Fruit fly (Drosophila melanogaster) whole organism, wandering third instar larva: ENCODE results near the gene CG13721.

Source experiments
- Abd-B ChIP-seq: fragments of >200 bp; optimal IDR thresholded peaks from 2 replicates; lab custom pipeline; 2017; ENCODE audit warnings: missing biosample characterization, missing genetic modification characterization
- CG32264 ChIP-seq: fragments of 200-800 bp; sonication (Bioruptor generic); optimal IDR thresholded peaks from 2 replicates; lab custom pipeline; 2016; ENCODE audit warnings: missing biosample characterization, missing genetic modification characterization
- Dfd ChIP-seq: fragments of >200 bp; optimal IDR thresholded peaks from 2 replicates; lab custom pipeline; 2017; ENCODE audit warnings: missing biosample characterization, missing genetic modification characterization
- Hr78 ChIP-seq: fragments of >200 bp; optimal IDR thresholded peaks from 2 replicates; lab custom pipeline; 2017; ENCODE audit warnings: missing biosample characterization, missing genetic modification characterization
- dl ChIP-seq, 2 experiments: fragments of 175-275, 200-275 bp in 1 of 2; fragments of 200-275 bp in 1 of 2; sonication (Bioruptor generic); optimal IDR thresholded peaks; lab custom pipeline; 2018; ENCODE audit warnings: mild to moderate bottlenecking in 2 of 2, missing biosample characterization in 2 of 2, missing genetic modification characterization in 2 of 2, moderate library complexity in 2 of 2; ENCODE audit not compliant: partially characterized antibody in 2 of 2, insufficient read depth in 1 of 2
- ey ChIP-seq: fragments of 200-800 bp; sonication (Bioruptor generic); optimal IDR thresholded peaks from 2 replicates; lab custom pipeline; 2016; ENCODE audit warnings: missing biosample characterization, missing genetic modification characterization
- h ChIP-seq: fragments of 200-800 bp; sonication (Bioruptor generic); optimal IDR thresholded peaks from 3 replicates; lab custom pipeline; 2016; ENCODE audit warnings: missing biosample characterization, mild to moderate bottlenecking, missing genetic modification characterization
- usp ChIP-seq: fragments of >200 bp; optimal IDR thresholded peaks from 2 replicates; lab custom pipeline; 2017; ENCODE audit warnings: missing biosample characterization, missing genetic modification characterization

DNA sequence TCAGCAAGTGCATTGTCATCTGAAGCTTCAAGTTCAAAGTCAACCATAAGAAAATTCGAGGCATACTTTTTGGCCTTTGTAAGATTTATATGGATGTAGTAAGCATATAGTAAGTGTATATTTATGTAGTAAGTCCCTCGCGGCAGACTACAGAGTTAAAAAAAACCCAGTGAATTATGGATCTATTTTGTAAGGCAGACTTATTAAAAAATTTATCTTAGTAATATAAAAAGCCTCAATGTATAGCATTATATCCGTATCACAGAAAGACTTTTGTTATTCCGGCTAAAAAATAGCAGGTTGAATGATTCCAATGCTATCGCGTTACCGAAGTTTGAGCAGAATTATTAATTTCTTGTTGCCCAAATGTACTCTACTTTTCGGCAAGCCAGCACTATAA lies 13.0 kb downstream of the CG13721 start:
- TF ChIP-seq dl (GFP tag; optimal IDR thresholded peaks at IDR 0.05; lab: Kevin White, UChicago; ENCODE audit: insufficient read depth in 1 of 2, partially characterized antibody in 2 of 2) (no peak), h (GFP tag; lab: Kevin White, UChicago) (no peak), ey (GFP tag; lab: Kevin White, UChicago) (no peak), usp (GFP tag; lab: Kevin White, UChicago) (no peak), Hr78 (GFP tag; lab: Kevin White, UChicago) (no peak), CG32264 (GFP tag; lab: Kevin White, UChicago) (no peak), Abd-B (no peak), Dfd (GFP tag; lab: Kevin White, UChicago) (no peak)
